Fruit fly (Drosophila melanogaster) whole organism: ENCODE data around the gene Gmd.
A peak's percentile ranks its signal among the peaks of the same experiment; 100 is the strongest.

Experiments used
- CG8478 ChIP-seq: fragments of >200 bp; optimal IDR thresholded peaks from 2 replicates; lab custom pipeline; 2018; ENCODE audit warnings: inconsistent platforms
- Dll ChIP-seq: fragments of >200 bp; optimal IDR thresholded peaks from 2 replicates; lab custom pipeline; 2017
- EcR ChIP-seq, 2 experiments: fragments of >200 bp; optimal IDR thresholded peaks; 2 replicates each; lab custom pipeline; 2017; ENCODE audit warnings: missing biosample characterization in 2 of 2, missing genetic modification characterization in 2 of 2, missing genetic modification reagents in 2 of 2
- pan ChIP-seq: fragments of >200 bp; optimal IDR thresholded peaks from 2 replicates; lab custom pipeline; 2017
- psq ChIP-seq: fragments of >200 bp; optimal IDR thresholded peaks from 2 replicates; lab custom pipeline; 2017
- usp ChIP-seq: fragments of >200 bp; optimal IDR thresholded peaks from 2 replicates; lab custom pipeline; 2017; ENCODE audit warnings: missing biosample characterization, missing genetic modification characterization, mixed read lengths

The Gmd gene

dm6 chr2L:4976988-4977551 lies at the start of gene Gmd, which contains the start of gene CG3792:
TSS of gene Gmd (minus strand) at chr2L:4977023.
TSS of gene CG3792 (plus strand) at chr2L:4977312.
- TF ChIP-seq usp (GFP tag; lab: Kevin White, UChicago) (no peak), Dll (lab: Kevin White, UChicago) (no peak), pan (lab: Kevin White, UChicago) (no peak), psq (lab: Kevin White, UChicago) (no peak), EcR (GFP tag; optimal IDR thresholded peaks at IDR 0.05; lab: Kevin White, UChicago) (no peak), CG8478 (no peak)

DNA sequence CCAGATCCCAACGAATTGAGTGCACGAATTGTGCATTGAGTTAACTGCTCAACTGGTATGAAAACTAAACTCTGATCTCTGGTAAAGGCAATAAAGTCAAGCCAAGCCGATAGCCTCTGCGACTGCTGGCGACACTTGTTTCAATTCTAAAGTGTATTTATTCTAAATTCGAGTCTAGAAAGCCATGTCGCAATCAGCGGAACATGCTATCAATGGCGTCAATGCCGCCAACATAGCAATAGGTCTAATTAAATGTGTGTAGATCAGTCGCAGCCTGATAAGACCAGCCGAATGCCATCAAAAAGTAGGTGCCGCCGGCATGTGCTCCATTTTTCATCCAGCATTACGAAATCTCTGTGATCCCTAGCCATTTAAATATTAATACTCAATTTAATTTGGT lies 48.7 kb upstream of the Gmd start:
- no peak for TF ChIP-seq Dll (lab: Kevin White, UChicago)
- TF ChIP-seq CG8478: no peak
- no peak for TF ChIP-seq psq (lab: Kevin White, UChicago)
- TF ChIP-seq pan (lab: Kevin White, UChicago): no peak
- no peak for TF ChIP-seq usp (GFP tag; lab: Kevin White, UChicago)
- no peak for TF ChIP-seq EcR (GFP tag; optimal IDR thresholded peaks at IDR 0.05; lab: Kevin White, UChicago)

dm6 chr2L:5022602-5023001 lies 45.8 kb upstream of the Gmd start:
- no peak for TF ChIP-seq CG8478
- TF ChIP-seq Dll (lab: Kevin White, UChicago): no peak
- no peak for TF ChIP-seq EcR (GFP tag; optimal IDR thresholded peaks at IDR 0.05; lab: Kevin White, UChicago)
- no peak for TF ChIP-seq usp (GFP tag; lab: Kevin White, UChicago)
- no peak for TF ChIP-seq pan (lab: Kevin White, UChicago)
- no peak for TF ChIP-seq psq (lab: Kevin White, UChicago)

DNA sequence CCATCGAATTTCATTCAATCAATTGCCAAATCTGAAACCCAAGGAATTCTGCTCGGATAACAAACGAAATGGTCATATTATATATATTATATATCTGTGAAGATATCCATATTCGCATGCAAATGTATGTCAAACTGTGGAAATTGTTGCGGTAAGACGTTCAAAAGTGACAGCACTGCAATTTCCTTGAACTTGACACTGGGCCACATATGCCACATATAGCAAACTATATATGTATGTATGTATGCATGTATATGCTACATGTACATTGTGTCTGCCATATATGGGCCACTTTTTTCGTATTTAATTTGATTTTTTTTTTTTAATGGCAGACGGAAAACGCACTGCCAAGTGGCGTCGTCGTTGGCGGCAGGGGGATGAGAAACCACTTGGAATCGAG lies 43.7 kb upstream of the Gmd start:
- TF ChIP-seq CG8478: no peak
- no peak for TF ChIP-seq Dll (lab: Kevin White, UChicago)
- TF ChIP-seq pan (lab: Kevin White, UChicago): no peak
- TF ChIP-seq usp (GFP tag; lab: Kevin White, UChicago): no peak
- TF ChIP-seq EcR (GFP tag; optimal IDR thresholded peaks at IDR 0.05; lab: Kevin White, UChicago): no peak
- no peak for TF ChIP-seq psq (lab: Kevin White, UChicago)

DNA sequence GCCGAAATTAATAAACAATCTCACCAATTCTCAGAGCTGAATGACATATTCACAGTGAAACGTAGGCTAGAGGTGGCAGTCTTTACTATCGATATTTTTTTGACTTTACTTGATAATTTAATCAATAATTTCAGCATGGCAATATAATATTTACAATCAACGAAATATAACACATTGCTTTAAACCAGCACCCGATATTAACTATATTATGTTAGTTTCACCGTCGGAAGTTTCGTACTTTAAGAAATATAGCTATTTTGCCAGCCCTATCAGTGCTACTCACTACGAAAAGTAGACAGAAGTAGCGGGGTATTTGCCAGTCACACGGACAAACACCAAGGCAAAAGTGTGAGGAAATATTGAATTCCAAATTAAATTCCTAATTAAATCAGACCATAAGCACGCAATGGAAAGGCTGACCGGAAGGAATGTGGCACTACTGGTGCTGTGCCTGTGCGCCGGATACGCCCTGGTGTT lies 34.0 kb upstream of the Gmd start, which contains the start of the genes CG31917, Tfb5 and SelT:
TSS of gene CG31917 (minus strand) at position 51 of the 477 bp plus-strand sequence.
TSS of gene Tfb5 (minus strand) at position 51 of the 477 bp plus-strand sequence.
TSS of gene SelT (plus strand) at position 139 of the 477 bp plus-strand sequence.
- no peak for TF ChIP-seq pan (lab: Kevin White, UChicago)
- TF ChIP-seq CG8478: no peak
- TF ChIP-seq EcR (GFP tag; optimal IDR thresholded peaks at IDR 0.05; lab: Kevin White, UChicago): no peak
- TF ChIP-seq Dll (lab: Kevin White, UChicago): no peak
- TF ChIP-seq usp (GFP tag; lab: Kevin White, UChicago): no peak
- TF ChIP-seq psq (lab: Kevin White, UChicago): no peak

DNA sequence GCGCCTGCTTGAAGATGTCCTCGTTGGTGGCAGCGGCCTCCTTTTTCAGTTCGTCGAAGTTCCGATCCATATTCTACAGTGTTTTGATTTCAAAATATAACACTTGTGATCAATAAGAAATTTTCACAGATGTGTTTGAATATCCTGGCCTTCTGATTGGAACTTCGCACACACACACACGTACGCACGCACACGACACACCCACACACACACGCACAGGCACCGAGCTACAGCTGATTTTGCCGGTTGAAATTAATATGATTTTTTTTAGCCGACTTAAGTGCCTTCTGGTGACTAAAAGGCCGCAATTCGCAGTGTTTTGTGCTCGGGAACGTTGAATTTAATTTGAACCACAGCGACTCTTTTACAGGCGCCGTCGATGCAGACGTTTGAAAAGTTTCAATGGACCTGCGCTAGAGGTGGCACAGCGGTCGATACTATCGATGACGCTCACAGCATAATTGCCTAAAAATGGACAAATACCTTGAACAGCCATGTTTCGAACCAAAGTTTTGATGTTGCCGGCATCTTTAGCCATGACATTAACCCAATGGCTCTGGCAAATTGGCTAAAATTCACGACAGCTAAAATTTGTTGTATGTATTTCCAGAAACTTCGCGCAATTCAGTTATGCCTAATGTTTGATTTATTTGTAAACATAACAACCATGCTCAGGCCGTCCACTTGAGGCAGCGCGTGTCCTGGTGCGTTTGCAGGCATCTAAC lies 32.6 kb upstream of the Gmd start, which contains the start of gene Rtnl1:
TSS of gene Rtnl1 (minus strand) at position 415 of the 725 bp plus-strand sequence.
- TF ChIP-seq CG8478 (no peak), pan (lab: Kevin White, UChicago) (no peak), psq (lab: Kevin White, UChicago) (no peak), usp (GFP tag; lab: Kevin White, UChicago) (no peak), Dll (lab: Kevin White, UChicago) (no peak), EcR (GFP tag; optimal IDR thresholded peaks at IDR 0.05; lab: Kevin White, UChicago) (no peak)

DNA sequence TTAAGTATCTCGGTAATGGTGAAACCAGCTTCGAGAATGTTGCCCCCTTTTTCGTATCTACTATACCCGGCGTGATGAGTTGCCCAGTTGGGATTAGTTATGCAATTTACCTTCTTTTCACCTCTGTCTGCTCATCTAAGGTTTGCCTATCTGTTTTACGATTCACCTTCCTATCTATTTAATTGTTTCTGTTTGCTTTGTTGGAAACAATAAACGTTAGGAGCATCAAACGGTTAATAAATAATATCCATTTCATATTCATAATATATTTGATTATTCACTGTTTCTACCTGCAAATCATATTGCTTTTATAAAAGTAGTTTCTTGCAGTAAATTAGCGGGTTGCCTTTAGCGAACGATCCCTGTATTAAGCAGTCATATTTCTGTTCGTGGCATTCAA lies 30.4 kb upstream of the Gmd start:
- no peak for TF ChIP-seq Dll (lab: Kevin White, UChicago)
- no peak for TF ChIP-seq EcR (GFP tag; optimal IDR thresholded peaks at IDR 0.05; lab: Kevin White, UChicago)
- TF ChIP-seq psq (lab: Kevin White, UChicago): no peak
- TF ChIP-seq CG8478: no peak
- TF ChIP-seq pan (lab: Kevin White, UChicago): no peak
- TF ChIP-seq usp (GFP tag; lab: Kevin White, UChicago): no peak

DNA sequence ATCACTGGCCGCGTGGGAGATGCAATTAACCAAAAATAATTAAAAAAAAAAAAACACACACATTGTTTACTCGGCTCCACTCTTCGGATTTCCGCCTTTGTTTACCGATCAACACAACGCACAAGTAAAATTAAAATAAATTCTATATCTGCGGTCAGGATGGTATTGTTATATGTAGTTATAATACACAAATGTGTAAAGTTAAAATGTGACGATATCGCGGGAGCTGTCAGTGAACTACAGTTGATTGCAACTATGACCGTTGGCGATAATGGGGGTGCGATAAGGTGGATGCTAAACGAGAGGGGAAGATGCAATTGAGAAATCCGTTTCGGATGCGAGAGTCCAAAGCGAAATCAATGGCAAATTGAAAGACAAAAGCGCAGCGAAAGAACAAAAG lies 29.5 kb upstream of the Gmd start:
- TF ChIP-seq psq (lab: Kevin White, UChicago) (no peak), CG8478 (no peak), EcR (GFP tag; optimal IDR thresholded peaks at IDR 0.05; lab: Kevin White, UChicago) (no peak)

DNA sequence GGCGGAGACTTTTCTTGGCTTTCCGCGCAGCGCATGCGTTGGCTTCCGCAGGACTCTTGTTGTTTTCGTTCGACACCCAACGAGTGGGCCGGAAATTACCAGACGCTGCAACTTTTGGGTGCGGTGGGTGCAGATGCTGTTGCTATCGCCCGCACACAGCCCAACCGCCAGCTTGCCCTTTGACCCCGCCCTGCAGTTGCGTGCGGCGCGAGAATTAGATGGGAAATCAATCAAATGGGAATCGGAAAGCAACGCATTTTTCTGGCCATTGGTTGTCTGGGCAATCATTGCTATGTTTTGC lies 28.6 kb upstream of the Gmd start:
- TF ChIP-seq EcR (GFP tag; optimal IDR thresholded peaks at IDR 0.05; lab: Kevin White, UChicago): no peak
- no peak for TF ChIP-seq psq (lab: Kevin White, UChicago)
- TF ChIP-seq Dll (lab: Kevin White, UChicago): no peak
- TF ChIP-seq CG8478: no peak
- no peak for TF ChIP-seq pan (lab: Kevin White, UChicago)
- no peak for TF ChIP-seq usp (GFP tag; lab: Kevin White, UChicago)

DNA sequence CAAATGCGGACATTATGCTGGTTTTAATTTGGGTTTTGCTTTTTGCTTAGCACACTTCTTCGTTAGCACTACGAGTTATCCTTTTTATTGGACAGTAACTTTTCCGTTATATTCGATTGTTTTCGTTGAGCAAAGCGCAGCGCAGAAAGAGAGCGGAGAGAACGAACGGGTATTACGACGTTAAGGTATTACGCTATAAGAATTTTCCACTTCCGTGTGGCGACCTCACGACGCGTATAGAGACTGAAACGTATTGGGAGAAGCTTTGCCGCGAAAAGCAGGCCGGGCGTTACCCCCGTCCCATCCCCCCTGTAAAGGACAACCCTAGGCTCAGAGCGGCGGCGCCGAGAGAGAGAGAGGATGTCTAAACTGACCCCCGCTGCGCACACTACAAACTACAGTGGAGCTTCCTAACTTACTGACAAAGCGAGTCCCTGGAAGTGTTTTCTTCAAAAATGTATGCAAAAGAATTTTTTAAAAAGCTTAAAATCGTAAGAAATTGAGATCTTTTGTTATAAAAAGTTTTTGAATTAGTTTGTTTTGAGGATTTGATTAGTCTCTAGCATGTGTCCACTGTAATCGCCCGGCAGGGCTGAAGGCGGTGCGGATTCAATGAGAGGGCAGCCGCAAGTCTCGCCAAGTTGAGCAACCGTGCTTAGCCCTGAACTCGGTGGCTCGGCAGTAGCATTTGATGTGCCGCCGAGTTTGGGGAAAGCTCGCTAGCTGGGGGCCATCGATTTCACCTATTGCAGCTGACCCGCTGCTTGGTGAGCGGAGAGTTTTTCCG lies 28.0 kb upstream of the Gmd start:
- TF ChIP-seq Dll (lab: Kevin White, UChicago) (no peak), pan (lab: Kevin White, UChicago) (peak; percentile 65)
